Worm (Caenorhabditis elegans) whole organism, L3 larva: ENCODE data around the gene pde-12.

Experiments
- R02D3.7 ChIP-seq: fragments of 150-350 bp; optimal IDR thresholded peaks from 2 replicates; lab custom pipeline; 2014; ENCODE audit warnings: missing biosample characterization, missing genetic modification characterization
- aly-2 ChIP-seq: fragments of 150-350 bp; optimal IDR thresholded peaks from 2 replicates; lab custom pipeline; 2014; ENCODE audit warnings: missing biosample characterization, missing genetic modification characterization
- ama-1 ChIP-seq: fragments of 150-350 bp; optimal IDR thresholded peaks from 2 replicates; lab custom pipeline; 2018
- ceh-16 ChIP-seq: sonication (generic microtip); optimal IDR thresholded peaks from 2 replicates; lab custom pipeline; 2017; ENCODE audit warnings: missing biosample characterization, missing genetic modification characterization
- ceh-9 ChIP-seq: sonication (generic microtip); optimal IDR thresholded peaks from 2 replicates; lab custom pipeline; 2018; ENCODE audit warnings: missing biosample characterization, missing genetic modification characterization
- daf-12 ChIP-seq: fragments of 150-350 bp; optimal IDR thresholded peaks from 2 replicates; lab custom pipeline; 2014; ENCODE audit warnings: missing biosample characterization, missing genetic modification reagents, missing genetic modification characterization
- egl-27 ChIP-seq: sonication (generic microtip); optimal IDR thresholded peaks from 4 replicates; lab custom pipeline; 2017; ENCODE audit warnings: missing biosample characterization, missing genetic modification reagents, missing genetic modification characterization
- egl-5 ChIP-seq: fragments of 150-350 bp; optimal IDR thresholded peaks from 2 replicates; lab custom pipeline; 2017; ENCODE audit warnings: missing biosample characterization, missing genetic modification reagents, missing genetic modification characterization, inconsistent platforms
- elt-2 ChIP-seq: sonication (generic microtip); optimal IDR thresholded peaks from 2 replicates; lab custom pipeline; 2016; ENCODE audit warnings: missing genetic modification reagents, mild to moderate bottlenecking, missing genetic modification characterization, missing compliant biosample characterization
- elt-3 ChIP-seq, 3 experiments: fragments of 150-350 bp in 1 of 3; sonication (generic microtip) in 2 of 3; optimal IDR thresholded peaks; 2 replicates in 2 of 3; 4 replicates in 1 of 3; lab custom pipeline; 2014 to 2017; ENCODE audit warnings: missing biosample characterization in 3 of 3, missing genetic modification characterization in 3 of 3
- fkh-10 ChIP-seq: sonication (generic microtip); optimal IDR thresholded peaks from 2 replicates; lab custom pipeline; 2017; ENCODE audit warnings: missing biosample characterization, missing genetic modification reagents, missing genetic modification characterization
- fkh-2 ChIP-seq: fragments of 150-350 bp; optimal IDR thresholded peaks from 2 replicates; lab custom pipeline; 2014; ENCODE audit warnings: missing biosample characterization, missing genetic modification reagents, missing genetic modification characterization
- fos-1 ChIP-seq: fragments of 150-350 bp; optimal IDR thresholded peaks from 2 replicates; lab custom pipeline; 2014; ENCODE audit warnings: missing biosample characterization, missing genetic modification characterization
- hmg-11 ChIP-seq: sonication (generic microtip); optimal IDR thresholded peaks from 2 replicates; lab custom pipeline; 2016; ENCODE audit warnings: missing genetic modification characterization, missing compliant biosample characterization
- lin-15B ChIP-seq: fragments of 150-350 bp; optimal IDR thresholded peaks from 2 replicates; lab custom pipeline; 2014; ENCODE audit warnings: missing biosample characterization, missing genetic modification characterization
- lin-39 ChIP-seq: fragments of 150-350 bp; optimal IDR thresholded peaks from 2 replicates; lab custom pipeline; 2018; ENCODE audit warnings: missing biosample characterization, missing genetic modification reagents, missing genetic modification characterization
- lsy-12 ChIP-seq: sonication (generic microtip); optimal IDR thresholded peaks from 2 replicates; lab custom pipeline; 2016; ENCODE audit warnings: mild to moderate bottlenecking, missing genetic modification characterization, missing compliant biosample characterization
- mdl-1 ChIP-seq: fragments of 150-350 bp; optimal IDR thresholded peaks from 2 replicates; lab custom pipeline; 2014; ENCODE audit warnings: missing biosample characterization, missing genetic modification characterization
- nfya-1 ChIP-seq: sonication (generic microtip); optimal IDR thresholded peaks from 2 replicates; lab custom pipeline; 2017; ENCODE audit warnings: missing genetic modification characterization, mild to moderate bottlenecking, missing compliant biosample characterization, antibody characterized with exemption, moderate library complexity; ENCODE audit not compliant: insufficient read depth
- nhr-12 ChIP-seq: fragments of 150-350 bp; optimal IDR thresholded peaks from 2 replicates; lab custom pipeline; 2014; ENCODE audit warnings: missing biosample characterization, missing genetic modification characterization
- nhr-23 ChIP-seq: fragments of 150-350 bp; optimal IDR thresholded peaks from 2 replicates; lab custom pipeline; 2014; ENCODE audit warnings: missing biosample characterization, missing genetic modification reagents, missing genetic modification characterization
- nhr-237 ChIP-seq: fragments of 150-350 bp; optimal IDR thresholded peaks from 2 replicates; lab custom pipeline; 2014; ENCODE audit warnings: missing biosample characterization, missing genetic modification characterization
- nhr-25 ChIP-seq: sonication (generic microtip); optimal IDR thresholded peaks from 2 replicates; lab custom pipeline; 2017; ENCODE audit warnings: missing biosample characterization, missing genetic modification characterization
- nhr-28 ChIP-seq: fragments of 150-350 bp; optimal IDR thresholded peaks from 2 replicates; lab custom pipeline; 2014; ENCODE audit warnings: missing biosample characterization, missing genetic modification characterization
- nhr-43 ChIP-seq: sonication (generic microtip); optimal IDR thresholded peaks from 2 replicates; lab custom pipeline; 2016; ENCODE audit warnings: mild to moderate bottlenecking, missing genetic modification characterization, missing compliant biosample characterization; ENCODE audit not compliant: poor library complexity, severe bottlenecking
- nhr-67 ChIP-seq: fragments of 150-350 bp; optimal IDR thresholded peaks from 2 replicates; lab custom pipeline; 2014; ENCODE audit warnings: missing biosample characterization, missing genetic modification characterization
- nhr-76 ChIP-seq: fragments of 150-350 bp; sonication (generic microtip); optimal IDR thresholded peaks from 5 replicates; lab custom pipeline; 2014; ENCODE audit warnings: missing biosample characterization, missing genetic modification characterization
- nhr-77 ChIP-seq: fragments of 150-350 bp; optimal IDR thresholded peaks from 2 replicates; lab custom pipeline; 2014; ENCODE audit warnings: missing biosample characterization, missing genetic modification characterization
- pha-4 ChIP-seq: fragments of 150-350 bp; optimal IDR thresholded peaks from 2 replicates; lab custom pipeline; 2014; ENCODE audit warnings: missing biosample characterization, missing genetic modification reagents, missing genetic modification characterization
- pqm-1 ChIP-seq: fragments of 150-350 bp; optimal IDR thresholded peaks from 2 replicates; lab custom pipeline; 2017; ENCODE audit warnings: missing biosample characterization, missing genetic modification characterization, inconsistent platforms
- sea-2 ChIP-seq: fragments of 150-350 bp; sonication (generic microtip); optimal IDR thresholded peaks from 4 replicates; lab custom pipeline; 2014; ENCODE audit warnings: missing biosample characterization, missing genetic modification reagents, missing genetic modification characterization
- skn-1 ChIP-seq: fragments of 150-350 bp; optimal IDR thresholded peaks from 2 replicates; lab custom pipeline; 2014; ENCODE audit warnings: missing biosample characterization, missing genetic modification characterization
- snpc-4 ChIP-seq: fragments of 150-350 bp; optimal IDR thresholded peaks from 2 replicates; lab custom pipeline; 2014; ENCODE audit warnings: missing biosample characterization, missing genetic modification characterization
- tbx-2 ChIP-seq: sonication (generic microtip); optimal IDR thresholded peaks from 2 replicates; lab custom pipeline; 2016; ENCODE audit warnings: mild to moderate bottlenecking, missing genetic modification characterization, missing compliant biosample characterization
- unc-62 ChIP-seq: fragments of 150-350 bp; sonication (generic microtip); optimal IDR thresholded peaks from 4 replicates; lab custom pipeline; 2014; ENCODE audit warnings: missing biosample characterization, missing genetic modification reagents, missing genetic modification characterization
- zag-1 ChIP-seq: fragments of 150-350 bp; optimal IDR thresholded peaks from 2 replicates; lab custom pipeline; 2014; ENCODE audit warnings: missing biosample characterization, missing genetic modification characterization
- ztf-11 ChIP-seq: fragments of 150-350 bp; optimal IDR thresholded peaks from 2 replicates; lab custom pipeline; 2014; ENCODE audit warnings: missing biosample characterization, missing genetic modification characterization

Gene pde-12

DNA sequence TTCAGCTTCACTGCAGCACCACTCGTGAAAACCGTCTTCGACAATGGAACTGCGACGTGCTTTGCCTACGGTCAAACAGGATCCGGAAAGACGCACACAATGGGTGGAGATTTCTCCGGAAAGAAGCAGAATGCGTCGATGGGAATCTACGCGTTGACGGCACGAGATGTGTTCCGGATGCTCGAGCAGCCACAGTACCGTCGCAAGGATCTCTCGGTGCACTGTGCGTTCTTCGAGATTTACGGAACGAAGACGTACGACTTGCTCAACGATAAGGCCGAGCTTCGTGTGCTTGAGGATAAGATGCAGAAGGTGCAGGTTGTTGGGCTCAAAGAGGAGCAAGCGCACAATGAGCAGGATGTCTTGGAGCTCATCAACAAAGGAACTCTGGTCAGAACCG, 35.3 kb downstream of the pde-12 start:
- TF ChIP-seq skn-1 (no peak), aly-2 (tag; lab: Kevin White, UChicago) (no peak), pha-4 (tag; lab: Kevin White, UChicago) (no peak), snpc-4 (tag; lab: Kevin White, UChicago) (no peak), egl-27 (tag; lab: Kevin White, UChicago) (no peak), ceh-16 (tag; lab: Kevin White, UChicago) (no peak), ama-1 (lab: Kevin White, UChicago) (no peak), mdl-1 (tag; lab: Kevin White, UChicago) (no peak), nhr-43 (tag; lab: Kevin White, UChicago) (no peak), nhr-67 (tag; lab: Kevin White, UChicago) (no peak), lin-39 (tag; lab: Kevin White, UChicago) (no peak), ztf-11 (tag; lab: Kevin White, UChicago) (no peak), nhr-28 (tag; lab: Kevin White, UChicago) (no peak), nhr-77 (tag; lab: Kevin White, UChicago) (no peak), ceh-9 (tag; lab: Kevin White, UChicago) (no peak), nhr-76 (tag; lab: Kevin White, UChicago) (no peak), nhr-12 (tag; lab: Kevin White, UChicago) (no peak), nhr-23 (tag; lab: Kevin White, UChicago) (no peak), lsy-12 (tag; lab: Kevin White, UChicago) (no peak)

ce11 chrIII:10808802-10809201, 36.0 kb downstream of the pde-12 start:
- no peak for TF ChIP-seq sea-2 (GFP tag; lab: Kevin White, UChicago)
- TF ChIP-seq zag-1 (tag; lab: Kevin White, UChicago): no peak
- TF ChIP-seq lsy-12 (tag; lab: Kevin White, UChicago): no peak
- no peak for TF ChIP-seq daf-12 (tag; lab: Kevin White, UChicago)
- no peak for TF ChIP-seq fkh-2 (tag; lab: Kevin White, UChicago)
- TF ChIP-seq unc-62 (GFP tag; lab: Kevin White, UChicago): no peak
- TF ChIP-seq ceh-9 (tag; lab: Kevin White, UChicago): no peak
- no peak for TF ChIP-seq fkh-10 (GFP tag; lab: Kevin White, UChicago)
- TF ChIP-seq nhr-28 (tag; lab: Kevin White, UChicago): no peak
- TF ChIP-seq mdl-1 (tag; lab: Kevin White, UChicago): no peak
- no peak for TF ChIP-seq R02D3.7 (tag; lab: Kevin White, UChicago)
- TF ChIP-seq nhr-67 (tag; lab: Kevin White, UChicago): no peak
- TF ChIP-seq fos-1: no peak
- TF ChIP-seq elt-3 (tag; optimal IDR thresholded peaks at IDR 0.05; lab: Kevin White, UChicago): no peak
- no peak for TF ChIP-seq ceh-16 (tag; lab: Kevin White, UChicago)
- no peak for TF ChIP-seq skn-1
- TF ChIP-seq pqm-1: no peak
- no peak for TF ChIP-seq nhr-12 (tag; lab: Kevin White, UChicago)
- no peak for TF ChIP-seq nhr-23 (tag; lab: Kevin White, UChicago)

DNA sequence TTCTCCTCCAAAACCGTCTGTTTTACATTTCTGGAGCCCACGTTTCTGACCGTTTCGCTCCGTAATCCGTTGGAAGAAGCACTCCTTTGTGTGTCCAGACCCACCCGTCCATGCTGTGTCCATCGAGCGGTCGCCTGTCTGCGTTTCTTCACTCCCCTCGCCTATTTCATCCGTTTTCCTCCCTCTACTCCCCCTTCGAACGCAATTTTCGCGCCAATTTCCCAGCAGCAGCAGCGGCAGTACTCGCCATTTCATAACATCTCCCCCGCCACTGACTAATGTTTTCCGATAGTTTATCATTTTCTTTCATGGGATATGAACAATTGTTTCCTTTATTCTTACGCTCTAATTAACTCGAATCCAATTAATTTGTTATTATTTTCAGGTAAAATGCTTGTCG, 36.9 kb downstream of the pde-12 start:
- TF ChIP-seq nhr-237 (tag; lab: Kevin White, UChicago) (no peak), fos-1 (no peak), ztf-11 (tag; lab: Kevin White, UChicago) (no peak), aly-2 (tag; lab: Kevin White, UChicago) (no peak), fkh-10 (GFP tag; lab: Kevin White, UChicago) (no peak), lin-39 (tag; lab: Kevin White, UChicago) (peak; percentile 66), nhr-28 (tag; lab: Kevin White, UChicago) (no peak), nhr-77 (tag; lab: Kevin White, UChicago) (no peak), daf-12 (tag; lab: Kevin White, UChicago) (no peak), hmg-11 (peak; percentile 83), pha-4 (tag; lab: Kevin White, UChicago) (no peak), nhr-43 (tag; lab: Kevin White, UChicago) (no peak), ceh-9 (tag; lab: Kevin White, UChicago) (no peak), nhr-25 (tag; lab: Kevin White, UChicago) (no peak), lsy-12 (tag; lab: Kevin White, UChicago) (no peak), lin-15B (peak; percentile 42), tbx-2 (tag; lab: Kevin White, UChicago) (no peak), skn-1 (no peak), elt-2 (tag; lab: Kevin White, UChicago) (peak; percentile 0), egl-5 (tag; lab: Kevin White, UChicago) (no peak), nfya-1 (tag; lab: Kevin White, UChicago) (peak; percentile 42)
